Worm (Caenorhabditis elegans): ENCODE data around the gene F37C12.10.
A peak's percentile ranks its signal among the peaks of the same experiment; 100 is the strongest.

Gene F37C12.10

DNA sequence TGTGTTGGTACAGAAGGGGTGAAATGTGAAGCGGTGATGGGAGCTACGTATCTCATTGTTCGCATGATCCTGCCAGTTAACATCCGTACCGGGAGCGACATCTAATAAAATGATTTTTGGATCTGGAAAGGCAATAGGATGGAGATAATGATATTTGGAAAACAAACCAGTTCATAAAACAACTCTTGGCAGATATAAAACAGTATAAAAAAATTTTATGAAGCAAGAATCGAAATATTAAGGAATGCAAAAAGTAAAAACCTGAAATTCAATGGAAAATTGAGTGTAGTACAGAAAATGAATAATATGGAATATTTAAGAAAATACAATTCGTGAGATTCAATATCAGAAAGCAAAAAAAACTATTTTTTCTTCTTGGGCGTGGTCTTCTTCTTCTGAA lies 38.4 kb upstream of the F37C12.10 start, which contains the start of gene hsp-75:
Gene hsp-75, minus strand, starts transcription at position 101 of the 400 bp plus-strand sequence.
- TF ChIP-seq nhr-129 (tag; optimal IDR thresholded peaks at IDR 0.05), result no peak
- TF ChIP-seq nhr-11 (tag; optimal IDR thresholded peaks at IDR 0.05), result no peak
- TF ChIP-seq skn-1 (tag; optimal IDR thresholded peaks at IDR 0.05), result no peak

DNA sequence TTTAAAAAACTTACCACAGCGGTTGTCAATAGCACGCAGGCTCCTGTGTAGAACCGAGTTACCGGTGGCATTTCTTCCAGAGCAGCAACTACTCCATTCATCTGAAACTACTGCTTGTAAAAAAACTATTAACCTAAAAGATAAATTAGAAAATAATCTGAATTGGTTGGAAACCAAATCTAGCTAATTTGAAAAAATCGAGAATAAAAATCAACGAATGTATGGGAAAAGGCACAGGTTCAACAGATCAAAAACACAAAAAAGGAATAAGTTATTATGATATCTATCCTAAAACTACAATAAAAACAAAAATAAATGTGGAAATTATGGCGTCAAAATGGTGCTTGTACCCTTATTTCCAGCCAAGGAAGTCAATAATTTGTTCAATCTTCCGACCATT lies 34.8 kb upstream of the F37C12.10 start, which contains the start of gene der-2:
Gene der-2, minus strand, starts transcription at position 101 of the 400 bp plus-strand sequence.
- TF ChIP-seq fos-1 (tag; optimal IDR thresholded peaks at IDR 0.05) (no peak), ceh-82 (tag; optimal IDR thresholded peaks at IDR 0.05) (no peak), nhr-11 (tag; optimal IDR thresholded peaks at IDR 0.05) (no peak), lin-13 (GFP tag; optimal IDR thresholded peaks at IDR 0.05) (no peak), nhr-23 (tag; optimal IDR thresholded peaks at IDR 0.05) (no peak), nhr-237 (tag; optimal IDR thresholded peaks at IDR 0.05) (no peak)

DNA sequence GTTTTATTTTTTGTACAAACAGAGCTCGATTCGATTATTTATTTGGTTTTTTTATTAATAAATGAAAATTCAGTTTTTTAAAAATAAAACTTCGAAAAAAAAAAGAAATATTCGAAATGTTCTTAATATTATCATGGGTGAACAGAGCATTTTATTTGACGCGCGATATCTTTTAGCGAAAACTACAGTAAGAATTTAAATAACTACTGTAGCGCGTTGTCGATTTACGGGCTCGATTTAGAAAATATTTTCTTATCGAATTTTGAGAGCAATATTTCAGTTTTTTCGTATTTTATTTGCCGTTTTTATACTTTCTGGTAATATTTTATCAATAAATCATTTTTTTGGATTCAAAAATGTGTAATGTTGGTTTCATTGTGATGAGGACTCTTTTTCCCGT lies 32.9 kb upstream of the F37C12.10 start:
- TF ChIP-seq dmd-4 (tag; optimal IDR thresholded peaks at IDR 0.05), result no peak
- no peak for TF ChIP-seq zag-1 (tag; optimal IDR thresholded peaks at IDR 0.05)
- no peak for TF ChIP-seq sma-9 (GFP tag; optimal IDR thresholded peaks at IDR 0.05)
- no peak for TF ChIP-seq sma-9 (tag; optimal IDR thresholded peaks at IDR 0.05)
- peak in 1 of 2 experiments; percentile 40 for TF ChIP-seq lsy-2 (tag; optimal IDR thresholded peaks at IDR 0.05)
- TF ChIP-seq nhr-10 (tag; optimal IDR thresholded peaks at IDR 0.05), result no peak
- TF ChIP-seq nhr-21 (tag; optimal IDR thresholded peaks at IDR 0.05), result no peak
- no peak for TF ChIP-seq mdl-1 (tag; optimal IDR thresholded peaks at IDR 0.05)

DNA sequence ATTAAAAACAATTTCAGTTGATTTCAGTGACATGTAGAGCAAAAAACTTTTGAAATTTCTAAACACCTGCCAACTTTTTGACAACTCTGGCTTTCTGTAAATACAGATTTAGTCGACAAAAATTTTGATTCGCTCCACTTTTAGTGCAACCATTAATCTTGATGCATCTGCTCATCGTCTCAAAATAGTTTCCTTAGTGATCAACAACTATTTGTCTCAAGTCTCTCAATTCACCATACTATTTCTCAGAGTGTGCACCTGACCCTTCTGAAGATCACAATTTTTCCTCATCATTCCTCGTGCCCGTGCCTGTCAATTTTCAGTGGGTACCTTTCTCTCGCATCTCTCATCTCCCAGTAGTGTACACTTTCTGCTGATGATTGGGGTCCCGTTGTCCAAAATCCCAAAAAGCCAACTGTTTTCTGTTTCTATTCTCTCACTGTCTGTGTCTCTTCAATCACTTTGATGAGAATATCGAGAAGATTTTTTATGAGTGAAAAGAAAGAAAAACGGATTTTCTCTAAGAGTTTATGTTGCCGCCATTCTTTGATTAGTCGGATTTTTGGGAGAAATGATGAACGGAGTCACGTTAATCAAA lies 28.8 kb upstream of the F37C12.10 start:
- TF ChIP-seq sma-9 (GFP tag; optimal IDR thresholded peaks at IDR 0.05) (peak; percentile 77), sma-9 (tag; optimal IDR thresholded peaks at IDR 0.05) (no peak), ceh-16 (tag; optimal IDR thresholded peaks at IDR 0.05) (no peak), nhr-11 (tag; optimal IDR thresholded peaks at IDR 0.05) (no peak), ztf-11 (tag; optimal IDR thresholded peaks at IDR 0.05) (no peak), elt-1 (tag; optimal IDR thresholded peaks at IDR 0.05) (no peak), aly-2 (tag; optimal IDR thresholded peaks at IDR 0.05) (no peak), nhr-237 (tag; optimal IDR thresholded peaks at IDR 0.05) (no peak), peb-1 (tag; optimal IDR thresholded peaks at IDR 0.05) (no peak), lin-39 (tag; optimal IDR thresholded peaks at IDR 0.05) (no peak), F13H6.1 (tag; optimal IDR thresholded peaks at IDR 0.05) (peak; percentile 85), crh-2 (tag; optimal IDR thresholded peaks at IDR 0.05) (no peak), skn-1 (tag; optimal IDR thresholded peaks at IDR 0.05) (no peak), ZK546.5 (tag; optimal IDR thresholded peaks at IDR 0.05) (no peak), gmeb-1 (tag; optimal IDR thresholded peaks at IDR 0.05) (no peak), nhr-12 (tag; optimal IDR thresholded peaks at IDR 0.05) (no peak), ztf-1 (GFP tag; conservative IDR thresholded peaks at IDR 0.05) (no peak), sma-3 (GFP tag; optimal IDR thresholded peaks at IDR 0.05) (no peak), mbf-1 (tag; optimal IDR thresholded peaks at IDR 0.05) (no peak), R02D3.7 (tag; optimal IDR thresholded peaks at IDR 0.05) (no peak), snpc-4 (tag; optimal IDR thresholded peaks at IDR 0.05) (no peak), unc-62 (GFP tag; optimal IDR thresholded peaks at IDR 0.05) (peak; percentile 37), Y55F3AM.14 (GFP tag; optimal IDR thresholded peaks at IDR 0.05) (no peak), alr-1 (tag; optimal IDR thresholded peaks at IDR 0.05) (no peak), nhr-23 (tag; optimal IDR thresholded peaks at IDR 0.05) (no peak), nhr-10 (tag; optimal IDR thresholded peaks at IDR 0.05) (no peak), blmp-1 (tag; optimal IDR thresholded peaks at IDR 0.05; ENCODE audit: insufficient read depth) (no peak), ceh-82 (tag; optimal IDR thresholded peaks at IDR 0.05) (no peak), nhr-77 (tag; optimal IDR thresholded peaks at IDR 0.05) (no peak), fos-1 (tag; optimal IDR thresholded peaks at IDR 0.05) (no peak), lin-13 (GFP tag; optimal IDR thresholded peaks at IDR 0.05) (peak; percentile 54), unc-55 (GFP tag; optimal IDR thresholded peaks at IDR 0.05) (no peak), ama-1 (optimal IDR thresholded peaks at IDR 0.05) (no peak), elt-3 (tag; optimal IDR thresholded peaks at IDR 0.05) (no peak), unc-39 (tag; optimal IDR thresholded peaks at IDR 0.05) (no peak), mab-5 (tag; optimal IDR thresholded peaks at IDR 0.05) (peak; percentile 70), sem-4 (tag; optimal IDR thresholded peaks at IDR 0.05) (peak; percentile 54), nhr-21 (tag; optimal IDR thresholded peaks at IDR 0.05) (no peak), lsy-2 (tag; optimal IDR thresholded peaks at IDR 0.05) (peak in 1 of 2 experiments; percentile 68), zag-1 (tag; optimal IDR thresholded peaks at IDR 0.05) (no peak), ztf-4 (tag; optimal IDR thresholded peaks at IDR 0.05) (peak; percentile 24), mdl-1 (tag; optimal IDR thresholded peaks at IDR 0.05) (no peak), nhr-6 (tag; optimal IDR thresholded peaks at IDR 0.05) (no peak), nhr-25 (tag; optimal IDR thresholded peaks at IDR 0.05) (no peak), C34F6.9 (tag; optimal IDR thresholded peaks at IDR 0.05) (peak; percentile 66), nhr-129 (tag; optimal IDR thresholded peaks at IDR 0.05) (peak; percentile 84)

Measured in whole organism, L2 larva.